Fruit fly (Drosophila melanogaster) whole organism, embryonic: ENCODE measurements around the gene CG45676.

Experiments
- Antp ChIP-seq: fragments of 200-800 bp; sonication (Bioruptor generic); optimal IDR thresholded peaks from 3 replicates; lab custom pipeline; 2016; ENCODE audit warnings: missing biosample characterization, missing genetic modification characterization
- BEAF-32 ChIP-seq: fragments of 200-800 bp; sonication (Bioruptor generic); optimal IDR thresholded peaks from 3 replicates; lab custom pipeline; 2017; ENCODE audit warnings: missing biosample characterization, missing genetic modification characterization, mild to moderate bottlenecking, moderate library complexity, missing genetic modification reagents
- Bgb ChIP-seq: fragments of 200-800 bp; sonication (Bioruptor generic); IDR thresholded peaks from 2 replicates; pipeline ENCODE4 v1.3.6; 2022; ENCODE audit warnings: missing biosample characterization, missing genetic modification characterization; ENCODE audit not compliant: partially characterized antibody
- Blimp-1 ChIP-seq: fragments of 200-800 bp; sonication (Bioruptor generic); optimal IDR thresholded peaks from 3 replicates; lab custom pipeline; 2018; ENCODE audit warnings: missing biosample characterization, missing genetic modification characterization, mild to moderate bottlenecking, moderate library complexity, missing genetic modification reagents
- BtbVII ChIP-seq: fragments of 200-800 bp; sonication (Bioruptor generic); optimal IDR thresholded peaks from 3 replicates; lab custom pipeline; 2017; ENCODE audit warnings: missing biosample characterization, mild to moderate bottlenecking, missing genetic modification characterization
- CG1024 ChIP-seq: fragments of 200-800 bp; sonication (Bioruptor generic); IDR thresholded peaks from 2 replicates; pipeline ENCODE4 v1.3.6; 2022; ENCODE audit warnings: missing biosample characterization, missing genetic modification characterization
- CG10565 ChIP-seq: fragments of 200-800 bp; sonication (Bioruptor generic); optimal IDR thresholded peaks from 3 replicates; lab custom pipeline; 2016; ENCODE audit warnings: missing biosample characterization, mild to moderate bottlenecking, missing genetic modification characterization
- CG11456 ChIP-seq: fragments of 200-800 bp; sonication (Bioruptor generic); IDR thresholded peaks from 3 replicates; pipeline ENCODE4 v1.3.6; 2022; ENCODE audit warnings: missing biosample characterization, missing genetic modification characterization
- CG11560 ChIP-seq: fragments of 200-800 bp; sonication (Bioruptor generic); IDR thresholded peaks from 3 replicates; pipeline ENCODE4 v1.3.6; 2022; ENCODE audit warnings: missing biosample characterization, missing genetic modification characterization
- CG12104 ChIP-seq: fragments of 200-800 bp; sonication (Bioruptor generic); optimal IDR thresholded peaks from 3 replicates; lab custom pipeline; 2016; ENCODE audit warnings: missing biosample characterization, missing genetic modification characterization
- CG12659 ChIP-seq: fragments of 200-800 bp; sonication (Bioruptor generic); optimal IDR thresholded peaks from 3 replicates; lab custom pipeline; 2017; ENCODE audit warnings: mild to moderate bottlenecking, missing biosample characterization, missing genetic modification reagents, missing genetic modification characterization
- CG12769 ChIP-seq: fragments of 200-800 bp; sonication (Bioruptor generic); optimal IDR thresholded peaks from 2 replicates; lab custom pipeline; 2019; ENCODE audit warnings: missing biosample characterization, mild to moderate bottlenecking, missing genetic modification characterization, moderate library complexity
- CG13424 ChIP-seq: fragments of 200-800 bp; sonication (Bioruptor generic); optimal IDR thresholded peaks from 2 replicates; lab custom pipeline; 2019; ENCODE audit warnings: missing biosample characterization, mild to moderate bottlenecking, missing genetic modification characterization, moderate library complexity
- CG14014 ChIP-seq: fragments of 200-800 bp; sonication (Bioruptor generic); IDR thresholded peaks from 2 replicates; pipeline ENCODE4 v1.3.6; 2022; ENCODE audit warnings: missing biosample characterization, missing genetic modification characterization
- CG14441 ChIP-seq: fragments of 200-800 bp; sonication (Bioruptor generic); IDR thresholded peaks from 2 replicates; pipeline ENCODE4 v1.3.6; 2022; ENCODE audit warnings: missing biosample characterization, missing genetic modification characterization
- CG15073 ChIP-seq: fragments of 200-800 bp; sonication (Bioruptor generic); optimal IDR thresholded peaks from 2 replicates; lab custom pipeline; 2016; ENCODE audit warnings: missing biosample characterization, missing genetic modification characterization
- CG42726 ChIP-seq: fragments of 200-800 bp; sonication (Bioruptor generic); IDR thresholded peaks from 2 replicates; pipeline ENCODE4 v1.3.6; 2022; ENCODE audit warnings: missing biosample characterization, missing genetic modification characterization; ENCODE audit not compliant: partially characterized antibody
- CG6272 ChIP-seq: fragments of 200-800 bp; sonication (Bioruptor generic); IDR thresholded peaks from 2 replicates; pipeline ENCODE4 v1.3.6; 2022; ENCODE audit warnings: missing biosample characterization, missing genetic modification characterization
- CG6683 ChIP-seq: fragments of 200-800 bp; sonication (Bioruptor generic); optimal IDR thresholded peaks from 2 replicates; lab custom pipeline; 2017; ENCODE audit warnings: missing biosample characterization, mild to moderate bottlenecking, missing genetic modification characterization, missing genetic modification reagents
- CG6854 ChIP-seq: fragments of 200-800 bp; sonication (Bioruptor generic); optimal IDR thresholded peaks from 3 replicates; lab custom pipeline; 2017; ENCODE audit warnings: missing biosample characterization, mild to moderate bottlenecking, missing genetic modification characterization
- CG7271 ChIP-seq: fragments of 200-800 bp; sonication (Bioruptor generic); optimal IDR thresholded peaks from 2 replicates; lab custom pipeline; 2018; ENCODE audit warnings: missing biosample characterization, mild to moderate bottlenecking, missing genetic modification characterization, moderate library complexity
- CG7357 ChIP-seq: fragments of 200-800 bp; sonication (Bioruptor generic); IDR thresholded peaks from 3 replicates; pipeline ENCODE4 v1.3.6; 2022; ENCODE audit warnings: missing biosample characterization, missing genetic modification characterization
- CG8478 ChIP-seq: fragments of >200 bp; optimal IDR thresholded peaks from 2 replicates; lab custom pipeline; 2018
- CkIIα-i1 ChIP-seq: fragments of 200-800 bp; sonication (Bioruptor generic); IDR thresholded peaks from 2 replicates; pipeline ENCODE4 v1.3.6; 2022; ENCODE audit warnings: missing biosample characterization, missing genetic modification characterization
- Fer1 ChIP-seq: fragments of 200-800 bp; sonication (Bioruptor generic); optimal IDR thresholded peaks from 2 replicates; lab custom pipeline; 2017; ENCODE audit warnings: missing biosample characterization, mild to moderate bottlenecking, missing genetic modification characterization
- Gsc ChIP-seq: fragments of 200-800 bp; sonication (Bioruptor generic); IDR thresholded peaks from 2 replicates; pipeline ENCODE4 v1.3.6; 2022; ENCODE audit warnings: missing biosample characterization, missing genetic modification characterization
- H2.0 ChIP-seq: fragments of 200-800 bp; sonication (Bioruptor generic); IDR thresholded peaks from 2 replicates; pipeline ENCODE4 v1.3.6; 2022; ENCODE audit warnings: missing biosample characterization, missing genetic modification characterization
- HLH3B ChIP-seq: fragments of 200-800 bp; sonication (Bioruptor generic); IDR thresholded peaks from 2 replicates; pipeline ENCODE4 v1.3.6; 2022; ENCODE audit warnings: missing biosample characterization, missing genetic modification characterization
- NK7.1 ChIP-seq: fragments of 200-800 bp; sonication (Bioruptor generic); optimal IDR thresholded peaks from 3 replicates; lab custom pipeline; 2016; ENCODE audit warnings: missing biosample characterization, missing genetic modification characterization
- Nf-YC ChIP-seq: fragments of 200-800 bp; optimal IDR thresholded peaks from 3 replicates; lab custom pipeline; 2019; ENCODE audit warnings: missing biosample characterization, mild to moderate bottlenecking, missing genetic modification characterization, moderate library complexity
- Sry-β ChIP-seq: fragments of 200-800 bp; sonication (Bioruptor generic); optimal IDR thresholded peaks from 2 replicates; lab custom pipeline; 2018; ENCODE audit warnings: missing biosample characterization, mild to moderate bottlenecking, missing genetic modification characterization, moderate library complexity
- Tbp ChIP-seq: fragments of >200 bp; optimal IDR thresholded peaks from 2 replicates; lab custom pipeline; 2018; ENCODE audit warnings: missing biosample characterization, missing genetic modification characterization
- YL-1 ChIP-seq: fragments of 200-800 bp; sonication (Bioruptor generic); optimal IDR thresholded peaks from 3 replicates; lab custom pipeline; 2017; ENCODE audit warnings: missing biosample characterization, mild to moderate bottlenecking, missing genetic modification characterization
- bab2 ChIP-seq: fragments of 200-800 bp; sonication (Bioruptor generic); optimal IDR thresholded peaks from 2 replicates; lab custom pipeline; 2016; ENCODE audit warnings: missing biosample characterization, missing genetic modification characterization
- bigmax ChIP-seq: fragments of 200-800 bp; sonication (Bioruptor generic); optimal IDR thresholded peaks from 2 replicates; lab custom pipeline; 2018; ENCODE audit warnings: missing biosample characterization, mild to moderate bottlenecking, missing genetic modification characterization
- cwo ChIP-seq: fragments of 200-800 bp; sonication (Bioruptor generic); optimal IDR thresholded peaks from 3 replicates; lab custom pipeline; 2017; ENCODE audit warnings: missing biosample characterization, missing genetic modification characterization, mild to moderate bottlenecking, moderate library complexity, missing genetic modification reagents
- dm ChIP-seq: fragments of 200-800 bp; sonication (Bioruptor generic); optimal IDR thresholded peaks from 3 replicates; lab custom pipeline; 2016; ENCODE audit warnings: missing biosample characterization, missing genetic modification characterization
- emc ChIP-seq: fragments of 200-800 bp; sonication (Bioruptor generic); optimal IDR thresholded peaks from 2 replicates; lab custom pipeline; 2016; ENCODE audit warnings: missing biosample characterization, missing genetic modification characterization
- fd102C ChIP-seq: fragments of 200-800 bp; sonication (Bioruptor generic); optimal IDR thresholded peaks from 2 replicates; lab custom pipeline; 2018; ENCODE audit warnings: missing biosample characterization, mild to moderate bottlenecking, missing genetic modification characterization, moderate library complexity
- fu2 ChIP-seq: fragments of 200-800 bp; sonication (Bioruptor generic); optimal IDR thresholded peaks from 2 replicates; lab custom pipeline; 2016; ENCODE audit warnings: missing biosample characterization, missing genetic modification characterization
- hth ChIP-seq: fragments of >200 bp; optimal IDR thresholded peaks from 2 replicates; lab custom pipeline; 2017; ENCODE audit warnings: inconsistent platforms
- jigr1 ChIP-seq: fragments of 200-800 bp; sonication (Bioruptor generic); IDR thresholded peaks from 3 replicates; pipeline ENCODE4 v1.3.6; 2022; ENCODE audit warnings: missing biosample characterization, missing genetic modification characterization
- jing ChIP-seq: fragments of 200-800 bp; sonication (Bioruptor generic); optimal IDR thresholded peaks from 2 replicates; lab custom pipeline; 2018; ENCODE audit warnings: missing biosample characterization, mild to moderate bottlenecking, missing genetic modification characterization
- kni ChIP-seq: fragments of 200-800 bp; sonication (Bioruptor generic); optimal IDR thresholded peaks from 3 replicates; lab custom pipeline; 2017; ENCODE audit warnings: mild to moderate bottlenecking, missing biosample characterization, missing genetic modification reagents, missing genetic modification characterization
- knrl ChIP-seq: fragments of 200-800 bp; sonication (Bioruptor generic); IDR thresholded peaks from 3 replicates; pipeline ENCODE4 v1.3.6; 2022; ENCODE audit warnings: missing biosample characterization, missing genetic modification characterization; ENCODE audit not compliant: partially characterized antibody
- lilli ChIP-seq: fragments of 200-800 bp; sonication (Bioruptor generic); optimal IDR thresholded peaks from 3 replicates; lab custom pipeline; 2016; ENCODE audit warnings: missing biosample characterization, missing genetic modification characterization
- lov ChIP-seq, 2 experiments: fragments of 200-800 bp in 1 of 2; fragments of >200 bp in 1 of 2; sonication (Bioruptor generic) in 1 of 2; IDR thresholded peaks in 1 of 2; optimal IDR thresholded peaks in 1 of 2; 2 replicates in 1 of 2; 3 replicates in 1 of 2; pipeline versions ENCODE4 v1.3.6 to Lab custom; 2017 to 2022; ENCODE audit warnings: missing biosample characterization in 1 of 2, missing genetic modification characterization in 1 of 2
- mam ChIP-seq: fragments of 200-800 bp; sonication (Bioruptor generic); optimal IDR thresholded peaks from 3 replicates; lab custom pipeline; 2016; ENCODE audit warnings: missing biosample characterization, missing genetic modification characterization
- repo ChIP-seq: fragments of 200-800 bp; sonication (Bioruptor generic); optimal IDR thresholded peaks from 2 replicates; lab custom pipeline; 2016; ENCODE audit warnings: missing biosample characterization, missing genetic modification characterization
- stc ChIP-seq: fragments of 200-800 bp; sonication (Bioruptor generic); IDR thresholded peaks from 2 replicates; pipeline ENCODE4 v1.3.6; 2022; ENCODE audit warnings: missing biosample characterization, missing genetic modification characterization
- toy ChIP-seq: fragments of 200-800 bp; sonication (Bioruptor generic); IDR thresholded peaks from 2 replicates; pipeline ENCODE4 v1.3.6; 2022; ENCODE audit warnings: missing biosample characterization, missing genetic modification characterization
- tup ChIP-seq: fragments of 200-800 bp; sonication (Bioruptor generic); optimal IDR thresholded peaks from 2 replicates; lab custom pipeline; 2016; ENCODE audit warnings: missing biosample characterization, mild to moderate bottlenecking, missing genetic modification characterization, moderate library complexity

The CG45676 gene

dm6 chr3R:11421643-11422122 is 3.0 kb downstream of the CG45676 start, which contains the start of the genes ninaG and Sptz (continued):
- TF ChIP-seq CG10565 (peak; percentile 78), repo (peak; percentile 91), fd102C (peak; percentile 52), CG6272 (GFP tag; lab: Robert Waterston, UW) (peak; percentile 97), lov (optimal IDR thresholded peaks at IDR 0.05; lab: Kevin White, UChicago) (no peak), lov (GFP tag; IDR thresholded peaks at IDR 0.05; lab: Robert Waterston, UW) (peak; percentile 92), bab2 (GFP tag; lab: Kevin White, UChicago) (peak; percentile 96), toy (GFP tag; lab: Robert Waterston, UW) (peak; percentile 81), jing (peak; percentile 82), CG13424 (tag; lab: Kevin White, UChicago) (peak; percentile 92), jigr1 (peak; percentile 90), CG1024 (GFP tag; lab: Robert Waterston, UW) (peak; percentile 86), Bgb (no peak), Fer1 (no peak), tup (peak; percentile 88), CG15073 (GFP tag; lab: Kevin White, UChicago) (peak; percentile 63), CG12769 (no peak), CG14014 (GFP tag; lab: Robert Waterston, UW) (peak; percentile 91), CG8478 (lab: Kevin White, UChicago) (no peak), CG11560 (tag; lab: Robert Waterston, UW) (peak; percentile 87), CG12104 (GFP tag; lab: Kevin White, UChicago) (peak; percentile 83), kni (GFP tag; lab: Kevin White, UChicago) (no peak), CG6683 (no peak), cwo (GFP tag; lab: Kevin White, UChicago) (peak; percentile 78), mam (peak; percentile 98), CG6854 (peak; percentile 11), NK7.1 (GFP tag; lab: Kevin White, UChicago) (peak; percentile 70), Blimp-1 (GFP tag; lab: Kevin White, UChicago) (peak; percentile 86), Tbp (GFP tag; lab: Kevin White, UChicago) (no peak), fu2 (GFP tag; lab: Kevin White, UChicago) (peak; percentile 95), lilli (GFP tag; lab: Kevin White, UChicago) (peak; percentile 98)
- TF ChIP-seq, all 482 proteins: peak for 405

- no peak for TF ChIP-seq CkIIα-i1
- TF ChIP-seq HLH3B (GFP tag; lab: Robert Waterston, UW): no peak
- TF ChIP-seq Nf-YC (tag; lab: Kevin White, UChicago): no peak
- TF ChIP-seq CG11456: no peak
- no peak for TF ChIP-seq stc (GFP tag; lab: Robert Waterston, UW)
- no peak for TF ChIP-seq CG42726 (GFP tag; lab: Robert Waterston, UW)
- no peak for TF ChIP-seq emc (GFP tag; lab: Kevin White, UChicago)
- no peak for TF ChIP-seq Antp (GFP tag; lab: Kevin White, UChicago)
- TF ChIP-seq CG7357 (GFP tag; lab: Robert Waterston, UW): no peak
- no peak for TF ChIP-seq BEAF-32 (GFP tag; lab: Kevin White, UChicago)
- TF ChIP-seq H2.0 (GFP tag; lab: Robert Waterston, UW): no peak
- TF ChIP-seq BtbVII: no peak
- no peak for TF ChIP-seq CG14441 (GFP tag; lab: Robert Waterston, UW)
- TF ChIP-seq CG7271: no peak
- no peak for TF ChIP-seq bigmax
- peak; percentile 24 for TF ChIP-seq CG12659 (GFP tag; lab: Kevin White, UChicago)
- no peak for TF ChIP-seq CG1024 (GFP tag; lab: Robert Waterston, UW)
- TF ChIP-seq Sry-β (GFP tag; lab: Kevin White, UChicago): no peak
- peak; percentile 7 for TF ChIP-seq YL-1
- no peak for TF ChIP-seq CG6683
- no peak for TF ChIP-seq knrl (GFP tag; lab: Robert Waterston, UW)
- no peak for TF ChIP-seq Gsc
- no peak for TF ChIP-seq dm (GFP tag; lab: Kevin White, UChicago)
- no peak for TF ChIP-seq hth (lab: Kevin White, UChicago)
- peak; percentile 21 for TF ChIP-seq Fer1
Measured at dm6 chr3R:11429814-11430213, 11.1 kb downstream of the CG45676 start, which contains the start of gene Dtd. Gene Dtd (plus strand): TSS chr3R:11430061.
